Worm (Caenorhabditis elegans) whole organism, young adult: Measurements from ENCODE around the gene cnt-2.
A peak's percentile ranks its signal among the peaks of the same experiment; 100 is the strongest.

Experiments used
- F49E8.2 ChIP-seq: sonication (generic microtip); optimal IDR thresholded peaks from 3 replicates; lab custom pipeline; 2017; ENCODE audit warnings: missing genetic modification characterization, mild to moderate bottlenecking, missing compliant biosample characterization, antibody characterized with exemption, moderate library complexity; ENCODE audit not compliant: insufficient read depth
- bed-2 ChIP-seq: fragments of 200-800 bp; sonication (Bioruptor generic); IDR thresholded peaks from 2 replicates; pipeline ENCODE4 v1.3.6; 2022; ENCODE audit warnings: missing genetic modification reagents, missing genetic modification characterization, missing compliant biosample characterization
- efl-1 ChIP-seq: fragments of 150-350 bp; optimal IDR thresholded peaks from 2 replicates; lab custom pipeline; 2014; ENCODE audit warnings: missing biosample characterization, missing genetic modification reagents, missing genetic modification characterization
- madf-8 ChIP-seq: fragments of 200-800 bp; sonication (Bioruptor generic); conservative IDR thresholded peaks from 2 replicates; pipeline ENCODE4 v1.3.6; 2022; ENCODE audit warnings: missing genetic modification reagents, missing genetic modification characterization, missing compliant biosample characterization
- mxl-1 ChIP-seq: sonication (generic microtip); optimal IDR thresholded peaks from 2 replicates; lab custom pipeline; 2016; ENCODE audit warnings: missing genetic modification characterization, missing compliant biosample characterization
- nhr-27 ChIP-seq: fragments of 200-800 bp; sonication (Bioruptor generic); optimal IDR thresholded peaks from 2 replicates; lab custom pipeline; 2018; ENCODE audit warnings: mild to moderate bottlenecking, missing genetic modification characterization, moderate library complexity, missing compliant biosample characterization
- pha-4 ChIP-seq: fragments of 150-350 bp; sonication (generic microtip); optimal IDR thresholded peaks from 2 replicates; lab custom pipeline; 2014; ENCODE audit warnings: missing biosample characterization, missing genetic modification reagents, missing genetic modification characterization
- sdz-38 ChIP-seq: sonication (generic microtip); optimal IDR thresholded peaks from 2 replicates; lab custom pipeline; 2016; ENCODE audit warnings: missing genotype, missing genetic modification characterization, missing compliant biosample characterization
- snpc-3.4 ChIP-seq: sonication (generic microtip); optimal IDR thresholded peaks from 2 replicates; lab custom pipeline; 2017; ENCODE audit warnings: missing genetic modification characterization, mild to moderate bottlenecking, missing compliant biosample characterization, antibody characterized with exemption, moderate library complexity, missing genotype, missing genetic modification reagents
- ztf-3 ChIP-seq: fragments of 200-800 bp; sonication (Bioruptor generic); optimal IDR thresholded peaks from 2 replicates; lab custom pipeline; 2018; ENCODE audit warnings: mild to moderate bottlenecking, missing genetic modification characterization, missing compliant biosample characterization

DNA sequence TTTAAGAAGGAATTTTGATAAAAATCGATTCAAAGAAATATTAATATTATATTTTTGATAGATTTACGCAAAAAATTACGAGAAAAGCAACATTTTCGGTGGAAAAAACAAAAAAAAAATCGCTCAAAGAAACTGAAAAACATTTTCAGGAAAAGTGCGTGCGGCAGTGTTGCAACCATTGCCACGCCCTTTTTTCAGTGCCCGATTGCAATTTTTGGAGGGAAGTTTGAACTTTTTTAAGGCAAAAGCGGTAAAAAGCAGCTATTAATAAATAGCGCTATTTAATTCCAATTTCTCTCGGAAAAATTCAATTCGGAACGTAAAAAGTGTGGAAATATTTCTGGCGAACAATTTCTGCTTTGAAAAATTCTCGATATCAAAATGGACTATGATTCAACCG, 66.2 kb downstream of the cnt-2 start:
- no peak for TF ChIP-seq nhr-27 (tag; lab: Kevin White, UChicago)
- TF ChIP-seq ztf-3 (GFP tag; lab: Kevin White, UChicago): no peak
- peak; percentile 47 for TF ChIP-seq efl-1 (GFP tag; lab: Kevin White, UChicago)
- TF ChIP-seq mxl-1 (tag; lab: Kevin White, UChicago): no peak
- TF ChIP-seq madf-8: no peak
- no peak for TF ChIP-seq bed-2 (GFP tag; lab: Robert Waterston, UW)
- no peak for TF ChIP-seq pha-4 (tag; lab: Kevin White, UChicago)
- TF ChIP-seq snpc-3.4: no peak
- TF ChIP-seq sdz-38 (tag; lab: Kevin White, UChicago): no peak
- no peak for TF ChIP-seq F49E8.2 (tag; lab: Kevin White, UChicago)
